Fruit fly (Drosophila melanogaster) whole organism, adult: Measurements from ENCODE around the gene CG7560.
A peak's percentile ranks its signal among the peaks of the same experiment; 100 is the strongest.

Experiments
- CG11617 ChIP-seq: fragments of 200-800 bp; sonication (Bioruptor generic); optimal IDR thresholded peaks from 2 replicates; lab custom pipeline; 2017; ENCODE audit warnings: mild to moderate bottlenecking, missing biosample characterization, missing genetic modification reagents, missing genetic modification characterization
- CG12768 ChIP-seq: fragments of 200-800 bp; sonication (Bioruptor generic); optimal IDR thresholded peaks from 2 replicates; lab custom pipeline; 2017; ENCODE audit warnings: missing biosample characterization, missing genetic modification characterization, mild to moderate bottlenecking, moderate library complexity, missing genetic modification reagents
- CG14711 ChIP-seq: fragments of 200-800 bp; sonication (Bioruptor generic); optimal IDR thresholded peaks from 2 replicates; lab custom pipeline; 2018; ENCODE audit warnings: missing biosample characterization, mild to moderate bottlenecking, missing genetic modification characterization, moderate library complexity
- CG1620 ChIP-seq: fragments of 200-800 bp; sonication (Bioruptor generic); optimal IDR thresholded peaks from 2 replicates; lab custom pipeline; 2016; ENCODE audit warnings: missing biosample characterization, missing genetic modification characterization
- CG33017 ChIP-seq: fragments of 200-800 bp; sonication (Bioruptor generic); optimal IDR thresholded peaks from 2 replicates; lab custom pipeline; 2018; ENCODE audit warnings: missing biosample characterization, mild to moderate bottlenecking, missing genetic modification characterization, moderate library complexity
- CG5204 ChIP-seq: fragments of 200-800 bp; sonication (Bioruptor generic); optimal IDR thresholded peaks from 2 replicates; lab custom pipeline; 2016; ENCODE audit warnings: missing biosample characterization, missing genetic modification characterization
- CG7045 ChIP-seq: fragments of 200-800 bp; sonication (Bioruptor generic); optimal IDR thresholded peaks from 2 replicates; lab custom pipeline; 2017; ENCODE audit warnings: missing biosample characterization, mild to moderate bottlenecking, missing genetic modification characterization
- CG7101 ChIP-seq: fragments of 200-800 bp; sonication (Bioruptor generic); optimal IDR thresholded peaks from 2 replicates; lab custom pipeline; 2018; ENCODE audit warnings: missing biosample characterization, mild to moderate bottlenecking, missing genetic modification characterization, moderate library complexity
- Clk ChIP-seq: fragments of 200-800 bp; sonication (Bioruptor generic); optimal IDR thresholded peaks from 2 replicates; lab custom pipeline; 2017; ENCODE audit warnings: missing biosample characterization, missing genetic modification characterization
- Crg-1 ChIP-seq: fragments of 200-800 bp; sonication (Bioruptor generic); optimal IDR thresholded peaks from 2 replicates; lab custom pipeline; 2016; ENCODE audit warnings: missing biosample characterization, missing genetic modification characterization
- Hr96 ChIP-seq: fragments of 200-800 bp; sonication (Bioruptor generic); optimal IDR thresholded peaks from 2 replicates; lab custom pipeline; 2016; ENCODE audit warnings: missing biosample characterization, missing genetic modification characterization
- Mnt ChIP-seq: fragments of 200-800 bp; sonication (Bioruptor generic); optimal IDR thresholded peaks from 2 replicates; lab custom pipeline; 2016; ENCODE audit warnings: missing biosample characterization, mild to moderate bottlenecking, missing genetic modification characterization
- bab1 ChIP-seq: fragments of 200-800 bp; sonication (Bioruptor generic); optimal IDR thresholded peaks from 3 replicates; lab custom pipeline; 2019; ENCODE audit warnings: missing biosample characterization, mild to moderate bottlenecking, missing genetic modification characterization, moderate library complexity
- cic ChIP-seq: fragments of 200-800 bp; sonication (Bioruptor generic); optimal IDR thresholded peaks from 2 replicates; lab custom pipeline; 2017; ENCODE audit warnings: missing biosample characterization, mild to moderate bottlenecking, missing genetic modification characterization, moderate library complexity
- cnc ChIP-seq, 2 experiments: fragments of >200 bp; optimal IDR thresholded peaks; 2 replicates each; lab custom pipeline; 2017
- kay ChIP-seq: fragments of 200-800 bp; sonication (Bioruptor generic); peaks from one replicate; lab custom pipeline; 2016; ENCODE audit warnings: missing biosample characterization, missing genetic modification characterization, borderline replicate concordance
- ovo ChIP-seq: fragments of 200-800 bp; sonication (Bioruptor generic); optimal IDR thresholded peaks from 2 replicates; lab custom pipeline; 2016; ENCODE audit warnings: missing biosample characterization, missing genetic modification characterization
- pad ChIP-seq: fragments of 200-800 bp; sonication (Bioruptor generic); optimal IDR thresholded peaks from 3 replicates; lab custom pipeline; 2017; ENCODE audit warnings: missing biosample characterization, missing genetic modification characterization, mild to moderate bottlenecking, moderate library complexity, missing genetic modification reagents
- tj ChIP-seq: fragments of 200-800 bp; sonication (Bioruptor generic); optimal IDR thresholded peaks from 3 replicates; lab custom pipeline; 2017; ENCODE audit warnings: missing biosample characterization, mild to moderate bottlenecking, missing genetic modification characterization, moderate library complexity
- toe ChIP-seq: fragments of 200-800 bp; sonication (Bioruptor generic); optimal IDR thresholded peaks from 2 replicates; lab custom pipeline; 2016; ENCODE audit warnings: missing biosample characterization, missing genetic modification characterization

The CG7560 gene

DNA sequence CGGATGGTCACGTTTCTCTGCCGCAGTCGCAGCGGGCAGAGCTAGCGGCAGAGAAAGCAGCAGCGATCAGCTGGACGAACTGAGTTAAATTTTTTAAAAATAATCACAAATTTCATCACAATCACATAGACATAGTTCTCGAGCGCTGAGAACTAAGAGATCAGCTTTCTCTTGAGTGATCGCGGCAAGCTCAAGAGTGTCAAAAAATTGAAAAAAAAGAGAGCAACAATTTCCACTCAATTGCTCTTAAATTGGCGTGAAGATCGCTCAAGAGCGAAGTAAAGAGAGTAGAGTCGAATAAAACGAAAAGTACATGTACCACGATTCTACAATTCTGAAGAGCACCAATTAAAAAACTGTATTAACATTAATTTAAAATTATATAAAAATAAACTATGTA lies 3.4 kb downstream of the CG7560 start:
- peak; percentile 38 for TF ChIP-seq kay
- TF ChIP-seq CG11617 (GFP tag; lab: Kevin White, UChicago) = no peak
- no peak for TF ChIP-seq Hr96 (GFP tag; lab: Kevin White, UChicago)
- no peak for TF ChIP-seq CG14711 (tag; lab: Kevin White, UChicago)
- no peak for TF ChIP-seq pad
- TF ChIP-seq CG7101 (tag; lab: Kevin White, UChicago) = no peak

DNA sequence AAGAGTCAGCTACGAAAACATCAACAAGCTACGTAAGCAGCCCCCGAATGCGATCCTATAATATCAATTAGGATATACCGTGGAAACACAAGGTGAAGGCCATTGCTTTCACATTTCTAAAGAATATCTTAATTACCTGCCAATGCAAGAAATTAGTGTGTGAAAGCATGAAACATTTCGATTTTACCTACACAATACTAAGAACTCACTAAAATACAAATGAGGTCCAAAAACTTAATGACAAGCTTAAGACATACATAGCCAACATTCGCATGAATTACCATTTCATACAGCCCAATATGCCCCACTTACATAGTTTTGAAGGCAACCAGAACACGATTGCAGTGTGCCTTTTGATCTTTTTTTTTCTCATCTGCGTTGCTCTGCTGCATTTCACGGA lies 4.7 kb downstream of the CG7560 start:
- TF ChIP-seq bab1 (GFP tag; lab: Kevin White, UChicago) (no peak), CG7101 (tag; lab: Kevin White, UChicago) (no peak), CG12768 (no peak), Mnt (no peak), Hr96 (GFP tag; lab: Kevin White, UChicago) (no peak), CG33017 (tag; lab: Kevin White, UChicago) (no peak), kay (no peak), CG7045 (GFP tag; lab: Kevin White, UChicago) (no peak), ovo (GFP tag; lab: Kevin White, UChicago) (no peak), toe (GFP tag; lab: Kevin White, UChicago) (no peak), CG14711 (tag; lab: Kevin White, UChicago) (no peak), CG11617 (GFP tag; lab: Kevin White, UChicago) (no peak), cic (GFP tag; lab: Kevin White, UChicago) (no peak), cnc (optimal IDR thresholded peaks at IDR 0.05; lab: Kevin White, UChicago) (no peak), Clk (no peak), pad (no peak), CG1620 (GFP tag; lab: Kevin White, UChicago) (no peak), tj (GFP tag; lab: Kevin White, UChicago) (no peak), CG5204 (no peak)

- TF ChIP-seq Hr96 (GFP tag; lab: Kevin White, UChicago) = peak; percentile 86
- peak; percentile 90 for TF ChIP-seq Crg-1 (GFP tag; lab: Kevin White, UChicago)
- TF ChIP-seq pad = peak; percentile 69
- no peak for TF ChIP-seq kay
- TF ChIP-seq CG12768 = peak; percentile 93
- peak; percentile 73 for TF ChIP-seq Clk
- TF ChIP-seq CG14711 (tag; lab: Kevin White, UChicago) = peak; percentile 87
- no peak for TF ChIP-seq cnc (optimal IDR thresholded peaks at IDR 0.05; lab: Kevin White, UChicago)
- peak; percentile 68 for TF ChIP-seq toe (GFP tag; lab: Kevin White, UChicago)
- peak; percentile 61 for TF ChIP-seq tj (GFP tag; lab: Kevin White, UChicago)
- TF ChIP-seq CG5204 = peak; percentile 93
- TF ChIP-seq CG7045 (GFP tag; lab: Kevin White, UChicago) = peak; percentile 89
- TF ChIP-seq CG11617 (GFP tag; lab: Kevin White, UChicago) = peak; percentile 70
- TF ChIP-seq cic (GFP tag; lab: Kevin White, UChicago) = peak; percentile 58
- TF ChIP-seq Mnt = peak; percentile 32
- peak; percentile 95 for TF ChIP-seq CG33017 (tag; lab: Kevin White, UChicago)
- TF ChIP-seq bab1 (GFP tag; lab: Kevin White, UChicago) = peak; percentile 70
- TF ChIP-seq CG1620 (GFP tag; lab: Kevin White, UChicago) = peak; percentile 83
- TF ChIP-seq ovo (GFP tag; lab: Kevin White, UChicago) = peak; percentile 64
- TF ChIP-seq CG7101 (tag; lab: Kevin White, UChicago) = peak; percentile 91
Measured at dm6 chr3L:11431251-11431925, 6.4 kb downstream of the CG7560 start.

DNA sequence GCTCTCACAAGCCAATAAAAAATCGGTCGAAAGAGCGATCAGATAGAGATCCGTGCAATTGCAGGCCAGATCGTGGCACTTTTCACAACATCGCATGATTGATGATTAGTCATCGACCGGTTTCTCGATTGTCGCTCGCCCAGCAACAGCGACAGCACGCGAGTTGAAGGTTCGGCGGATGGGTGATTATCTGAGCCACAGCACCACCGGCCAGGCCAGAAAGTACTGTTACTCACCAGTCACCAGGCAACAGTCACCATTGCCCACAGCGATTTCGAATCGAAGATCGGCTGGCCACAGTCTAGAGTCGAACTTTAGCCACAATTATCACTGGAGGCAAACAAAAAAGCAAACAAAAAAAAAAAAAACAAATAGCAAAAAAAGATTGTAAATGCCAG lies 7.0 kb downstream of the CG7560 start:
- no peak for TF ChIP-seq CG11617 (GFP tag; lab: Kevin White, UChicago)
- TF ChIP-seq tj (GFP tag; lab: Kevin White, UChicago) = no peak
- no peak for TF ChIP-seq bab1 (GFP tag; lab: Kevin White, UChicago)
- no peak for TF ChIP-seq cic (GFP tag; lab: Kevin White, UChicago)
- TF ChIP-seq CG1620 (GFP tag; lab: Kevin White, UChicago) = no peak

DNA sequence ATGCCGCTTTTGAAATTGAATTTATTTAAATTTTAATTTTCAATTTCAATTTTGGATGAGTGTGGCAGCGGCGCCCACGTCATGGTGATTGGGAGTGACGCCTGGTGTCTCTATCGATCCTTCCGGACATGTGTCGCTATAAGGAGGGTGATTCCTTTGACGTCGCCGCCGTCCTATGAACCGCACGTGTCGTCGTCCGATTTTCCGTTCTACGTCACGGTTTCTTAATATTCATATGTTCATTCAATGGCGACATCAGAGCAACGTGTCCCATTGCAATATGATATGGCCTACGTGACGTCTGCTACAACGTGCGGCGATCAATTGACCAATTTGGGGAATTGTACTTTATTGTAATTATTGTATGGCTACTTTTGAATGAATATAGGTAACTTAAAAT lies 7.5 kb downstream of the CG7560 start:
- TF ChIP-seq CG11617 (GFP tag; lab: Kevin White, UChicago) (no peak), bab1 (GFP tag; lab: Kevin White, UChicago) (no peak), Hr96 (GFP tag; lab: Kevin White, UChicago) (no peak)

- TF ChIP-seq Mnt (no peak), Crg-1 (GFP tag; lab: Kevin White, UChicago) (no peak), cnc (optimal IDR thresholded peaks at IDR 0.05; lab: Kevin White, UChicago) (no peak), kay (no peak), CG7101 (tag; lab: Kevin White, UChicago) (no peak), Hr96 (GFP tag; lab: Kevin White, UChicago) (no peak)
Measured at dm6 chr3L:11433151-11433550, 8.2 kb downstream of the CG7560 start.

DNA sequence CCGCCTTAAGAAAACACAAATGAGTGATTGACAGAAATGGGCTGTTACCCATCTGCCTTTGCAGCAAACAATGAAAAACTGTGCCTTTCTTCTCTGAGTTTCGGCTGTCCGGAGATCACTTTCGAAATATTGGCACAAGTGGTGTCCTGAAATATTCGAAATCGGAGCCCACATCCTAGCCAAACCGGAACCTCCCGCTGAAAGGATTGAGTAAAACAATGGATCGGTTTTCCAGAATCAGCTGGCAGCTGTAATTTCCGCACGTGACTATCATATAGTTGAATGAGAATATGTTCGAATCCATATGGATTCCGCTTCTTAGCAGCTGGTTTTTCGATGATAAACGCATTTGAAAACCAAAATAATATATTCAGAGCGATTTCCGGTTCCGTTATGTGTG lies 9.2 kb downstream of the CG7560 start:
- TF ChIP-seq CG7045 (GFP tag; lab: Kevin White, UChicago) (no peak), CG1620 (GFP tag; lab: Kevin White, UChicago) (no peak), cic (GFP tag; lab: Kevin White, UChicago) (no peak), CG33017 (tag; lab: Kevin White, UChicago) (no peak), pad (no peak), Hr96 (GFP tag; lab: Kevin White, UChicago) (no peak), kay (no peak), toe (GFP tag; lab: Kevin White, UChicago) (no peak), CG7101 (tag; lab: Kevin White, UChicago) (no peak), CG14711 (tag; lab: Kevin White, UChicago) (no peak), Mnt (no peak), cnc (optimal IDR thresholded peaks at IDR 0.05; lab: Kevin White, UChicago) (no peak), CG12768 (no peak), tj (GFP tag; lab: Kevin White, UChicago) (no peak), CG11617 (GFP tag; lab: Kevin White, UChicago) (no peak), CG5204 (no peak), bab1 (GFP tag; lab: Kevin White, UChicago) (no peak)
